Worm (Caenorhabditis elegans): ENCODE data around the gene Y39F10A.3.

Gene Y39F10A.3

DNA sequence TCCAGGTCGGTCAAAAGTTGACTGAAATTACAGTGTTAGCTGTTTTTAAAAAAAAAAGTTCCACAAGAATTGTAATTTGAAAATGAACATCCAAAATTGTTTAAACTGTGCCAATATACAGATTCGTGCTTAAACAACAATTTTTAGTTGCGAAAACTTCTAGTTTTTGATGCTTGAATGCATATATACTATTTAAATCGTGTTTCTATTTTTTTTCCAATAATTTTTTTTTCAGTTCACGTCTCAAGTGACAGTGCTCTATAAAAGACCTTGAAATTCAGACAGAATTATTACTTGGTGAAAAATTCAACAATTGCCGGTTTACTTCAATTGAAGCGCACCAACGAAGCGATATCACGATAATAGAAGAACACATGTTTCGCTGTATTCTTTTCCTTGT is 4.1 kb upstream of the Y39F10A.3 start, which contains the start of gene F46F5.16:
TSS of gene F46F5.16 (plus strand) at position 301 of the 400 bp plus-strand sequence.
- TF ChIP-seq ZK546.5 (tag; optimal IDR thresholded peaks at IDR 0.05) (no peak), nhr-76 (tag; optimal IDR thresholded peaks at IDR 0.05) (no peak), ztf-4 (tag; optimal IDR thresholded peaks at IDR 0.05) (no peak), snpc-4 (tag; optimal IDR thresholded peaks at IDR 0.05) (no peak), lin-15B (tag; optimal IDR thresholded peaks at IDR 0.05) (no peak), hmg-11 (tag; optimal IDR thresholded peaks at IDR 0.05) (no peak), egl-27 (tag; optimal IDR thresholded peaks at IDR 0.05) (no peak), lsy-12 (tag; optimal IDR thresholded peaks at IDR 0.05) (no peak), sea-2 (GFP tag; optimal IDR thresholded peaks at IDR 0.05) (no peak), nhr-28 (tag; optimal IDR thresholded peaks at IDR 0.05) (no peak), nhr-237 (tag; optimal IDR thresholded peaks at IDR 0.05) (no peak), elt-3 (tag; optimal IDR thresholded peaks at IDR 0.05) (no peak), nhr-67 (tag; optimal IDR thresholded peaks at IDR 0.05) (no peak), mdl-1 (tag; optimal IDR thresholded peaks at IDR 0.05) (no peak), zag-1 (tag; optimal IDR thresholded peaks at IDR 0.05) (no peak), mml-1 (tag; optimal IDR thresholded peaks at IDR 0.05) (no peak), fkh-10 (GFP tag; optimal IDR thresholded peaks at IDR 0.05) (no peak), ceh-28 (tag; optimal IDR thresholded peaks at IDR 0.05) (no peak), fos-1 (tag; optimal IDR thresholded peaks at IDR 0.05) (no peak)

DNA sequence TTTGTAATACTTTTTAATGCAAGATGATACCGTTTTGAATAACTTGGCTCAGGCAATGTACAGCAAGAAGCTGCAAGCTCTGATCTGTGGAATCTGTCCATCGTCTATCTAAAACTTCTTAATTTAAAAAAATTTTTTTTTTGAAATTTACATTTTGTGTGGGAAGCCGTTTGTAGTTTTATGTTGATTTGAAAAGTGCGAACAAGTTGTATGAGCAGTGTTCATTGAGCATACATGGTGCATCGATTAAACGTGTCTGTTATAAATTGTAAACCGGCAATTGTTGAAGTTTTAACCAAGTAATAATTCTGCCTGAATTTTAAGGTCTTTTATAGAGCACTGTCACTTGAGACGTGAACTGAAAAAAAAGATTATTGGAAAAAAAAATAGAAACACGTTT is 729 bp upstream of the Y39F10A.3 start, which contains the start of gene Y39F10A.6:
TSS of gene Y39F10A.6 (minus strand) at position 101 of the 400 bp plus-strand sequence.
- no peak for TF ChIP-seq nhr-67 (tag; optimal IDR thresholded peaks at IDR 0.05)
- TF ChIP-seq egl-27 (tag; optimal IDR thresholded peaks at IDR 0.05) = no peak
- TF ChIP-seq pha-4 (tag; optimal IDR thresholded peaks at IDR 0.05) = no peak
- TF ChIP-seq ztf-11 (tag; optimal IDR thresholded peaks at IDR 0.05) = no peak
- no peak for TF ChIP-seq nfya-1 (tag; optimal IDR thresholded peaks at IDR 0.05; ENCODE audit: insufficient read depth)
- no peak for TF ChIP-seq ceh-16 (tag; optimal IDR thresholded peaks at IDR 0.05)
- no peak for TF ChIP-seq ama-1 (optimal IDR thresholded peaks at IDR 0.05)
- TF ChIP-seq nhr-28 (tag; optimal IDR thresholded peaks at IDR 0.05) = no peak
- no peak for TF ChIP-seq elt-1 (tag; optimal IDR thresholded peaks at IDR 0.05)
- no peak for TF ChIP-seq unc-39 (tag; optimal IDR thresholded peaks at IDR 0.05)
- no peak for TF ChIP-seq lsy-12 (tag; optimal IDR thresholded peaks at IDR 0.05)
- TF ChIP-seq elt-2 (tag; optimal IDR thresholded peaks at IDR 0.05) = no peak
- TF ChIP-seq nhr-12 (tag; optimal IDR thresholded peaks at IDR 0.05) = no peak
- TF ChIP-seq elt-3 (tag; optimal IDR thresholded peaks at IDR 0.05) = no peak
- no peak for TF ChIP-seq skn-1 (tag; optimal IDR thresholded peaks at IDR 0.05)
- no peak for TF ChIP-seq tbx-2 (tag; optimal IDR thresholded peaks at IDR 0.05)
- no peak for TF ChIP-seq snpc-4 (tag; optimal IDR thresholded peaks at IDR 0.05)
- no peak for TF ChIP-seq nhr-76 (tag; optimal IDR thresholded peaks at IDR 0.05)
- TF ChIP-seq mdl-1 (tag; optimal IDR thresholded peaks at IDR 0.05) = no peak
- no peak for TF ChIP-seq ceh-28 (tag; optimal IDR thresholded peaks at IDR 0.05)

DNA sequence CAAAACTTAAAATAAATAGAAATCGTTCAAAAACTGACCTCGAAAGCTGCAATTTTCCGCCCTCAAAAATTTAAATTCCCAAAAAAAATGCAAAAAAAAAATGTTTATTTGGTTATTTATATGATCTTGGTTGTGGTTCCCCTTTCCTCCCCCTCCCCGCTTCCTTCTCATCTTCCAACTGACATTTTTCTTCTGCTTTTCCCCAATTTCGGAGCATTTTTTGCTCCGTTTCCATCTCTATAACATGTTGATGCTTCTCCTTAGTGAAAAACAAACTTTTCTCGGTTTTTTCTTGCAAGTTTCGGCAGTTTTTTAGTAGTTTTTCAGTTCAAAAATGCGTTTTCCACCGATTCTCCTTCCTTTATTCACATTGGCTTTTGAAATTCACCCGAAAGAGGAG is 7.8 kb downstream of the Y39F10A.3 start, which contains the start of gene Y39F10A.1:
TSS of gene Y39F10A.1 (plus strand) at position 301 of the 400 bp plus-strand sequence.
- no peak for TF ChIP-seq nhr-11 (tag; optimal IDR thresholded peaks at IDR 0.05)
- no peak for TF ChIP-seq ZK546.5 (tag; optimal IDR thresholded peaks at IDR 0.05)
- no peak for TF ChIP-seq aly-2 (tag; optimal IDR thresholded peaks at IDR 0.05)
- no peak for TF ChIP-seq eor-1 (tag; optimal IDR thresholded peaks at IDR 0.05)
- no peak for TF ChIP-seq nhr-76 (tag; optimal IDR thresholded peaks at IDR 0.05)
- no peak for TF ChIP-seq ztf-4 (tag; optimal IDR thresholded peaks at IDR 0.05)
- no peak for TF ChIP-seq lsy-12 (tag; optimal IDR thresholded peaks at IDR 0.05)
- no peak for TF ChIP-seq ceh-9 (tag; optimal IDR thresholded peaks at IDR 0.05)
- no peak for TF ChIP-seq daf-12 (tag; optimal IDR thresholded peaks at IDR 0.05)
- no peak for TF ChIP-seq fkh-10 (GFP tag; optimal IDR thresholded peaks at IDR 0.05)
- no peak for TF ChIP-seq nhr-237 (tag; optimal IDR thresholded peaks at IDR 0.05)
- no peak for TF ChIP-seq sea-2 (GFP tag; optimal IDR thresholded peaks at IDR 0.05)
- TF ChIP-seq pqm-1 (tag; optimal IDR thresholded peaks at IDR 0.05) = no peak
- TF ChIP-seq nfya-1 (tag; optimal IDR thresholded peaks at IDR 0.05; ENCODE audit: insufficient read depth) = no peak

DNA sequence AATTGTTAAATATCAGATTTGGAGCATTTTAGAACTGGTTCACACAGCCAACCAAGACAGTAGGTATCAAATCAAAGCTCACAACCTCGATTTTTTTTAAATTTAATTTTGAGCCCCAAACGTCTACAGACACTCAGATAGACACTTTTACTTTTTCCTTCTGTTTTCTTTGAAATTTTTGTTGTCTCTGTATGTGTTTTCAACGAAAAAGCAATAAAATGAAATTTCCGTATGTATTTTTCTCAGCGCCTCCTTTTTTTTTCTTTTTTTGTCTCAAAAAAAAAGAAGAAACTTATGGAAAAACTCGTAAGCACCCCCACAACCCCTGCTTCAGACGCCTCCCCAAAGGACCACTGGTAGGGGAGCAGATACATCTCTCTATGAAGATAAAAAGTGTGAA is 9.0 kb downstream of the Y39F10A.3 start:
- peak; percentile 61 for TF ChIP-seq fkh-10 (GFP tag; optimal IDR thresholded peaks at IDR 0.05)
- TF ChIP-seq elt-3 (tag; optimal IDR thresholded peaks at IDR 0.05) = no peak
- no peak for TF ChIP-seq lin-39 (tag; optimal IDR thresholded peaks at IDR 0.05)
- TF ChIP-seq pha-4 (tag; optimal IDR thresholded peaks at IDR 0.05) = no peak

Measured in whole organism, L3 larva.